Worm (Caenorhabditis elegans): ENCODE data around the gene F08G12.5.
A peak's percentile ranks its signal among the peaks of the same experiment; 100 is the strongest.

F08G12.5 gene

DNA sequence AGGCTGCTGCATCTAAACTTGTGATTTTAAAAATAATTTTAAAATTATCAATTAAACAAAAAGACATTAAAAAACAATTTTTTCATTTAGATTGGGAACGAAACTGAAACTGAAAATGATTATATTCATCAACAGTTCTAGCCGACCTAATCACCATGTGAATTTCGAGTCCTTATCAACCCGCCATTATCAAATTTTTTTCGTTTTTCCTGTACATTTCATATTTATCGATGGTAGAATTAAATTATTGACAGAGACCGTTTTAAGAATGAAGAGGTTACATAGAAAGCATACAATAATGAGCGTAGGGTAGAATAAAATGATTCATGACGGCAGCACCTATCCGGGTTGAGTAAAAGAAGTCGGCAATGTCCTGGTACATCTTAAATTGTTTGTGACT, 14.2 kb upstream of the F08G12.5 start, which contains the start of gene asm-2:
TSS of gene asm-2 (minus strand) at position 12 of the 400 bp plus-strand sequence.
- TF ChIP-seq him-1 (tag; optimal IDR thresholded peaks at IDR 0.05) (no peak), W03F9.2 (tag; optimal IDR thresholded peaks at IDR 0.05) (no peak), dao-5 (tag; optimal IDR thresholded peaks at IDR 0.05) (no peak)

DNA sequence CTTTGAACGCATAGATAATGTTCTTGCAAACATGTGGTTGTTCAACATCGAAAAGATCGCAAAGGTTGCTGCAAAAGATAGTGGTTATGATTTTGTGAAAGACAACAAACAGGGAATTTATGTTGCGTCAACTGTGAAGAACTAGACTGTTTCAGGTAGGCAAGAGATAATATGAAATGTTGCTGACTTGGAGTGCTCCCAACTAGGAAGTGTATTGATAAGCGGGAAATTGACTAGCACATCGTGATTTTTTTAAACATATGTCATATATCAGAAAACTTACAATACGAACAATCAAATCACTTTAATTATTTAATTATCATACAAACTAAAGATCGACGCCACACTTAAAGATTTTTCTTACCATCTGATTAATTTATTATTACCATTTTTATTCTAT, 13.1 kb upstream of the F08G12.5 start:
- TF ChIP-seq dao-5 (tag; optimal IDR thresholded peaks at IDR 0.05) (no peak), him-1 (tag; optimal IDR thresholded peaks at IDR 0.05) (no peak), W03F9.2 (tag; optimal IDR thresholded peaks at IDR 0.05) (no peak)

DNA sequence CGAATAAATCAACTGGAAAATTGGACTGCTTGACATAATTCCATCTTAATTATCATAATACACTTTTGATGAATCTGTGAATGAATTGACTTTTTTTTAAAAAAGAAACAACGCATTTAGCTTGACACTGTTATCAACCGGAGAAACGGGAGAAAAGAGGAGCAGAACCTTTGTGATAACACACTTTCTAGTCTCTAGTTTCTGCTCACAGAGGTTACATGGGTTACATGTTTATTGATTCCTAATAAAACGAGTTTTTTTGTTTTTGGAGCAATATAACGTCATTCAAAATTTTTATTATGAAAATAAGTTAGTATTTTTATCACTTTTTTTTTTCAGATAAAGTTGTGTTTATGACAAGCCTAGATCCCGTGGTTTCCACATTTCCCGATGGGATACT, 7.9 kb upstream of the F08G12.5 start, which contains the start of gene hizr-1:
TSS of gene hizr-1 (plus strand) at position 340 of the 400 bp plus-strand sequence.
- TF ChIP-seq him-1 (tag; optimal IDR thresholded peaks at IDR 0.05) = no peak
- TF ChIP-seq dao-5 (tag; optimal IDR thresholded peaks at IDR 0.05) = no peak
- no peak for TF ChIP-seq W03F9.2 (tag; optimal IDR thresholded peaks at IDR 0.05)

DNA sequence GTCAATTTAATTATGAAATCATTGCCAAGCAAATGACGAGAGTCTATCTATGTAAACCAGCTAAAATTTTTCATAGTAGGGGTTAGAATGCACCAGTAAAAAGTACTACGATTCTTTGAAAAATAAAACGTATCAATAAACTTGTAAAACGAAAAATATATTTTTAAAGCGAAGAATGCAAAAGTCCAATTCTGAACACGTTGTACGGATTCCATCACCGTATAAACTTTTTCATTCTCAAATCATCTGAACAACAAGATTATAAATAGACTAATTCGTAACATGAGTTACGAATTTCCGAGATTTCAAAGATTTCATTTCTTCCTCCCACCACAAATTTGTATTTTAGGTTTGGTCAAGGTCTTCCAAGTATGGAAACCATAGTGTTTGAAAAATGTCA, 6.7 kb upstream of the F08G12.5 start, which contains the start of gene nlp-57:
TSS of gene nlp-57 (plus strand) at position 301 of the 400 bp plus-strand sequence.
- TF ChIP-seq him-1 (tag; optimal IDR thresholded peaks at IDR 0.05) = no peak
- no peak for TF ChIP-seq W03F9.2 (tag; optimal IDR thresholded peaks at IDR 0.05)
- TF ChIP-seq dao-5 (tag; optimal IDR thresholded peaks at IDR 0.05) = no peak

DNA sequence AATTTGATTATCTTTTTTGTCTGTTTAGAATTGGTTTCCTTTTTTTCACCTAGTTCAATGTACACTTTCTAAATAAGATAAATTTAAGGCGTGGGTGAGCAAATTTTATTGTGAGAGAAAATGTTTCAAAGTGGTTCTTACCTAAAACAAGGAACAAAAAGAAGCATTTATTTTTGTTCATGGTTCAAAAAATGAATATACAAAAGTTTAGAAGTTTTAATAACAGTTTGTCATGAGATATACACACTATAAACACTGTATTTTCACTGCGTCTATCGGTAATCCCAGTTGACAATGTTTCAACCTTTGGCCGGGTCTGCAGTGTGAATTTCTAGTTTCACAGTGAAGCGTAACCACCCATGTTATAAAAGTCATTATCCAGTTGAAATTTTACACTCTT, 5.3 kb upstream of the F08G12.5 start, which contains the start of gene F08G12.11:
TSS of gene F08G12.11 (minus strand) at position 181 of the 400 bp plus-strand sequence.
- no peak for TF ChIP-seq dao-5 (tag; optimal IDR thresholded peaks at IDR 0.05)

DNA sequence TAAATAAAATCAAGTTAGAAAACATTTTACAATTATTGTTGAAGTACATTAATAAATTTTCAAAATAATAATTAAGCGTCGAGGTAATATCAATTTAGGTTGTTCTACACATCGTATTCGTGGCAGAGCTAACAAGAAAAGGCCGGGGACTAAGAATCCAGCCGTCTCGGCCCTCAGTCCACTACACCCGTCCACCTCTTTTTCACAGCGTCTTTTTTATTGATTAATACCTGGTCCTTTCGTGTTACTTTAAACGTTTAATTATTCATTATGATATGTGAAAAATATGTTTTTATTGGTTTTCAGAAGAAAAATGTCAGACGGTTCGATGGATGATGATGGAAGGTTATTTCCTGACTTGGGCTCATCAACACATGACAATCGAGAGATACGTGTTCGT, 3.0 kb downstream of the F08G12.5 start, which contains the start of gene vhl-1:
TSS of gene vhl-1 (plus strand) at position 301 of the 400 bp plus-strand sequence.
- no peak for TF ChIP-seq dao-5 (tag; optimal IDR thresholded peaks at IDR 0.05)
- no peak for TF ChIP-seq him-1 (tag; optimal IDR thresholded peaks at IDR 0.05)
- no peak for TF ChIP-seq W03F9.2 (tag; optimal IDR thresholded peaks at IDR 0.05)

DNA sequence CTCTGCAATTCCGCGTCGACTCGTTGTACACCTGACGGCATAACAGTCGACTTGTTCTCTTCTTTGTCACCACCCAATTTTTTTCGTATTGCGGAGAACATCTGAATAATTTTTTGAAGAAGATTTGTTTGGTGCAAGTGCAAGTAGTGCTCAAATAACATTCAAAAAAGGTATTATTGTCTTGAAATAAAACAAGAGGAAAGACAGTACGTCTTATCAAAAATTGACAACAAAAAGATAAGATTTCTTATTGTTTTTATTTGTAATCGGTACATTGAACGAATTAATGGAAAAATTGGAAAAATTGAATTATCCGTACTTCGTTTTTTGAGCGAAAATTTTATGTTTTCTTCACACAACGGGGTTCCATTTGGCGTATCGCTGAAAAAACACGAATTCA, 4.3 kb downstream of the F08G12.5 start, which contains the start of gene F08G12.1:
TSS of gene F08G12.1 (minus strand) at position 101 of the 400 bp plus-strand sequence.
- TF ChIP-seq W03F9.2 (tag; optimal IDR thresholded peaks at IDR 0.05) (no peak), dao-5 (tag; optimal IDR thresholded peaks at IDR 0.05) (no peak), him-1 (tag; optimal IDR thresholded peaks at IDR 0.05) (no peak)

DNA sequence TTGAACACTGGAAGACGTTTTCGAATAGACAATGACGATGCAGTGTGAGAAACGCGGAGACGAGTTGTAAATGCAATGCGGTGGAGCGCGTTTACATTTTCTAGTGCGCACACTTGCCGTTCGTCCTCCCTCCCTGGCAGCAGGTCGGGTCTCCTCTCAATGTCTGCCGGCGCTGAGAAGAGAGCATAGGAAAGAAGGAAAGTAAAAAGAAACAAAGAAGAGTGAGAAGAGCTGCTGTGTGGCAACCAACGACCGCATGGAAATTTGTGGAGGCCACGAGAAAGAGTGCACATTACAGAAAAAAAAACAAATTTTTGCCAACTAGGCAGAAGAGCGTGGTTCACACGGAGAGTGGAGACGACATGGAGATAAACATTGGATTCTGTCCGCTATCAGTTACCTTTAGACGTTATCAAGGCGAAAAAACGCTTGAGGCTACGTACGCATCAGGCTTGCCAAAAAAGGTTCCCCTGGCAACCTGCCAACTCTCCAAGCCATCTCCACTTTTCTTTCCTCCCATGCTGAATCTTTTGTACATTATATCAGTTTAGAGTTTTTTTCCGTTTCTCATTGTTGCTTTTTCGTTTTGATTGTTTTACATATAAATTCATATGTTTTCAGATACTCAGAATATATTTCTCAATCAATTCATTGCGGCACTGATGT, 10.3 kb downstream of the F08G12.5 start, which contains the start of the genes snrp-40.1 and F08G12.3:
TSS of gene snrp-40.1 (minus strand) at position 143 of the 666 bp plus-strand sequence.
TSS of gene F08G12.3 (plus strand) at position 616 of the 666 bp plus-strand sequence.
- TF ChIP-seq W03F9.2 (tag; optimal IDR thresholded peaks at IDR 0.05) (no peak), him-1 (tag; optimal IDR thresholded peaks at IDR 0.05) (peak; percentile 37), dao-5 (tag; optimal IDR thresholded peaks at IDR 0.05) (no peak)

DNA sequence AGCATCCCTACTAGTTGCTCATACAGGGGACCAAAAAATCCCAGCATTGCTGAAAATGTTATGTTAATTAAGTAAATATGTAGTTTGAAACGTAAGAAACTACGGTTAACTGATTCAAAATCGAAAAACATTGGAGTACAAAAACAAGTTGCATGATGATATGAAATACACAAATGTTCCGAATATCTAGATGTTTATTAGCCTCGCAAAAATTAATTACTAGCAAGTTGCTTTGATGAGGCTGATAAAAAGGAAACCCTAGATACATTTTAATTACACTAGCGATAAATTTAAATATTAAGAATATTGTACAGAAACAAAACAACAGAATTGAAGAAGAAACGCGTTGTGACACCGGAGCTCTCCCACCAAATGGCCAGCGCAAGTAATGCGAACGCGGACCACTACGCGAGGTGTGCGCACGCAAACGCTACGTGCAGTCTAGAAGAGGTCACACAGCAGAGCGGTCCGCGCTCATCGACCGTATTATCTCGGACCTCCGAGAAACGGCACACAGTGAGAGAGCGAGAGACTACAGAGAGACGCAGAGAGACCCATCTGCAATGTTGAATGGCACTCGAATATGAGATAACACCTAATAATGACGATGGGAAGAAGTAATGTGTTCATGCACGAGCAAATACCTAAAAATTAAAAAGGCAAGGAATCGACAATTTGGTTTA, 13.3 kb downstream of the F08G12.5 start, which contains the start of gene inx-2:
TSS of gene inx-2 (minus strand) at position 51 of the 683 bp plus-strand sequence.
- TF ChIP-seq dao-5 (tag; optimal IDR thresholded peaks at IDR 0.05) (no peak), him-1 (tag; optimal IDR thresholded peaks at IDR 0.05) (no peak), W03F9.2 (tag; optimal IDR thresholded peaks at IDR 0.05) (no peak)

DNA sequence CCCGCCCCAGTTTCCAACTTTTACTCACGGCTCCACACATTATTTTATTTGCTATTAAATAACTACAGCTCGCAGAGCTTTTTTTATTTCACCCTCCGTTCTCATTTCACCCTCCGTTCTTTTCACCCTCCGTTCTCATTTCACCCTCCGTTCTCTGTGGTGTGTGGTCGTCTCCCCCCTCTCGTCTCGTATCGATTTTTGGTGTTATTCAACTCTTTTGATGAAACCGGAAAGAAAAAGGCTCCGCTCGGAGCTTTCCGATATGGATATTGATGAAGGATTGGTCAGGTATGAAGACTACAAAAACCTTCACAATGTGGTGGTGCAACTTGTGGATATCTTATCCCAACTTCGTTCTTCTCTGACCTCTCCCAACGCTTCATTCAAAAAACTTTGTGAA, 19.6 kb downstream of the F08G12.5 start:
- TF ChIP-seq dao-5 (tag; optimal IDR thresholded peaks at IDR 0.05) (no peak), him-1 (tag; optimal IDR thresholded peaks at IDR 0.05) (no peak), W03F9.2 (tag; optimal IDR thresholded peaks at IDR 0.05) (no peak)

DNA sequence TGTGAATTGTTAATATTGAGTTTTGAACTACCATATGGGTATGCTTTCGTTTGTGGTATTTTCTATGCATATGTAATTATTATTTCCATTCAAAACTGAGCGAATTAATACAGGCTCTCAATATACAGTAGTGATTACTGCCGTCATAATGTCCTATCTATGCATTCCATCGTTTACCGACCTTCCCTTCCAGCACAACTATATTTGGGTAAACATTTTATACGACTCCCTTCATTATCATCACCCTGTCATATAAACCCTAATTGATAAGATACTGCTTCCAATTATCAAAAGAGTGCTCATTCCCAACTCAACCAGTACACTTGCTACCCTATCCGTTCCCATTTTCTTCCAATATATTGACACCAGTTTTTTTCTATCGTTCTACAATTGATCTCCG, 20.2 kb downstream of the F08G12.5 start:
- TF ChIP-seq him-1 (tag; optimal IDR thresholded peaks at IDR 0.05) = no peak
- TF ChIP-seq dao-5 (tag; optimal IDR thresholded peaks at IDR 0.05) = no peak
- TF ChIP-seq W03F9.2 (tag; optimal IDR thresholded peaks at IDR 0.05) = no peak

DNA sequence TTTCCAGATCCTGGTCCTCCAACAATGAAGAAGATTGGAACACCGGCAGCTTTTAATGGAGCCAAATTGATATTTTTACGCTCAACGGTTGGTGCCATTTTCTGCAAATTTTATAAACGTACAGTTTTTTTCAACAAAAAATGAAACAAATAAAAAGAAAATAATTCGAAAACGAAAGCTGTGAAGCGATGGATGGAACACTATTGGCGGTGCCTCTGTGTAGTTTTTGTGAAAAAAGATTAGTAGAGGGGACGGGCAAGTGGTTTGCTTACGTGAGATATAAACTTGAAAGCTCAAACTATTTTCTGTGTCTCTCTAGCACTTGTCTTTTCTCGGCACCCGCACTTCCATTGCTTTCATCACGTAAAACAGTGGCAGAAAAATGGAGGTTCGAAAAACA, 22.5 kb downstream of the F08G12.5 start, which contains the start of gene F38B2.4:
TSS of gene F38B2.4 (minus strand) at position 101 of the 400 bp plus-strand sequence.
- no peak for TF ChIP-seq him-1 (tag; optimal IDR thresholded peaks at IDR 0.05)
- no peak for TF ChIP-seq W03F9.2 (tag; optimal IDR thresholded peaks at IDR 0.05)
- TF ChIP-seq dao-5 (tag; optimal IDR thresholded peaks at IDR 0.05) = no peak

DNA sequence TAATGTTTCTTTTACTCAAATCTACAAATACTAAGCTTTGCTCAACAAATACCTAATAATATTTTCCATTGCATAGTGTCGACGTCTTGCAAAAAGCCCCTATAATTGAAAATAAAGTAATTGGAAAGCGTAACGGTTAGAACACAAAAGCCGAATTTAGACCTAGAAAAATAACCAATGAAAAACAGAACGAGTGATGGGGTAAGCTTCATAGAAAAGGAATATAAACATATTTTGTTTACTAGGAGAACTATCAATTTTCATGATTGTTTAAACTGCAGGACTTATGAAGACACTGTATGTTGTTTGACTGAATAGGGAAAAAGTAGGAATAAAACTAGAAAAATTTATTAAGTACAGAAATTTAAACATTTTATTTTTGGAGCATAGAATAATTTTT, 23.8 kb downstream of the F08G12.5 start, which contains the start of gene F38B2.3:
TSS of gene F38B2.3 (minus strand) at position 101 of the 400 bp plus-strand sequence.
- TF ChIP-seq dao-5 (tag; optimal IDR thresholded peaks at IDR 0.05) = no peak

DNA sequence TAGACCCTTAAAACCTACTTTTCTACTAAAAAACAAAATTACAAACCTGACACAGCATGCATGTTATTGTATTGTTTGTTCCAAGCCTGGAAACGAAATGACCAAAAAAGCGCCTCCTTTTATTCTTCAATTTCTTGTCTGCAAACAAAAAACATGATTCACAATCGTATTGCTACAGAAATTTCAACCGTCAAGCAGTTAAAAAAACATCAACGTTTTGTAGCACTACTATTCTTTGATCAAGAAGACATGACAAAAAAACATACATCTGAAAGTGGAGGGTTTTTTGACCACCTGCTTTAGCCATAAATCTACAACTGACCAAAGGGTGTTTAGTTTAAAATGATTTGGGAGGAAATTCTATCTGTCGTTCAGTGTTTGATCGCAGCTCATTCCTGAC, 28.9 kb downstream of the F08G12.5 start, which contains the start of gene F38B2.6:
TSS of gene F38B2.6 (minus strand) at position 101 of the 400 bp plus-strand sequence.
- TF ChIP-seq W03F9.2 (tag; optimal IDR thresholded peaks at IDR 0.05) (no peak), dao-5 (tag; optimal IDR thresholded peaks at IDR 0.05) (no peak), him-1 (tag; optimal IDR thresholded peaks at IDR 0.05) (no peak)

Data from whole organism, L4/young adult.